Worm (Caenorhabditis elegans): ENCODE data around the gene miro-1.

miro-1 gene

DNA sequence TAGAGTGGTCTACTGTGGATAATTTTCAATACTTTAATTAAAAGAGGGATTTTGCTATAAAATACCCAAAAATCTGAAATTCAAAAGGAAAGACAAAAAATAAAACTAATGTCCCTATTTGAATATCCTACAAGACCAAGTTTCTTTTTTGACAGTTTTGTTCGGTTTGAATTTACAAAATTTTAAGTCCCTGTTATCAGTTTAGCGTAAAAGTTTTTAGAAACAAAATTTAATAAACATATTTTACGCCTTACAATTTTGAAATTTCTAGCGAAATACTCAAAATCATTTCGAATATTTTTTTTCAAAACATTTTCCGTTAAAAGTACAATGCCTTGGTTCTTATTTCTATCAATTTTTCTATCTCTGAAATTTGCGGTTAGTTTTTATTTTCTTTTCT, 23.1 kb downstream of the miro-1 start, which contains the start of gene spe-51:
Gene spe-51 (plus strand): TSS at position 301 of the 400 bp plus-strand sequence.
- TF ChIP-seq ztf-28 (GFP tag; IDR thresholded peaks at IDR 0.05) = no peak
- TF ChIP-seq fkh-3 (tag; optimal IDR thresholded peaks at IDR 0.05) = no peak
- TF ChIP-seq xnd-1 (tag; optimal IDR thresholded peaks at IDR 0.05) = no peak
- no peak for TF ChIP-seq lag-1 (GFP tag; IDR thresholded peaks at IDR 0.05)
- TF ChIP-seq egl-44 (GFP tag; IDR thresholded peaks at IDR 0.05) = no peak
- TF ChIP-seq Y79H2A.3 (GFP tag; conservative IDR thresholded peaks at IDR 0.05) = no peak
- no peak for TF ChIP-seq F10E7.11 (tag; optimal IDR thresholded peaks at IDR 0.05)
- no peak for TF ChIP-seq T26A5.8 (tag; optimal IDR thresholded peaks at IDR 0.05)
- TF ChIP-seq attf-5 (GFP tag; optimal IDR thresholded peaks at IDR 0.05) = no peak
- no peak for TF ChIP-seq snpc-1.1 (tag; optimal IDR thresholded peaks at IDR 0.05; ENCODE audit: insufficient read depth)
- TF ChIP-seq ztf-25 (GFP tag; IDR thresholded peaks at IDR 0.05) = no peak
- no peak for TF ChIP-seq Y67H2A.10 (GFP tag; conservative IDR thresholded peaks at IDR 0.05)
- TF ChIP-seq hsf-1 (GFP tag; IDR thresholded peaks at IDR 0.05) = no peak
- no peak for TF ChIP-seq pha-4 (tag; optimal IDR thresholded peaks at IDR 0.05)
- no peak for TF ChIP-seq hlh-12 (tag; optimal IDR thresholded peaks at IDR 0.05)

DNA sequence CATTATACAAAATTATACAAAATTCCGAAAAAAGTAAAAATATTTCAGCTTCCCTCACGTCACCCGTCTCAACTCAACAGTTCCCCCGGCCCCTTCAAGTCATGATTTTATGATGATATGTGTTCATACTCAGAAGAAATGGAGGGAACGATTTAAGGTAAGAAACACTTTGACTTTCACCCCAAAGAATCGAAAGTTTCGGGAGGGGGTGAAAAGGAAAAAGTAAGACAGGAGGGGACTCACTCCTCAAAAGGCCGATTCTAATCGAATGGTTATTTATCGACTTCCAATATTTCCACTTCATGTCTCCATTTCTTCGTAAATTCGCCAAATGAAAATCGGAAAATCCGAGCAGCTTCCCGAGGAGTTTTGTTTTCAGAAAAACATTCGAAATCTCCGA, 27.4 kb downstream of the miro-1 start, which contains the start of gene bus-4:
Gene bus-4 (plus strand): TSS at position 49 of the 400 bp plus-strand sequence.
- TF ChIP-seq gei-17 (GFP tag; optimal IDR thresholded peaks at IDR 0.05) = no peak
- TF ChIP-seq athp-1 (tag; optimal IDR thresholded peaks at IDR 0.05) = no peak
- no peak for TF ChIP-seq T07F8.4 (tag; optimal IDR thresholded peaks at IDR 0.05)
- no peak for TF ChIP-seq snpc-1.1 (tag; optimal IDR thresholded peaks at IDR 0.05; ENCODE audit: insufficient read depth)
- TF ChIP-seq B0261.1 (tag; optimal IDR thresholded peaks at IDR 0.05) = no peak
- no peak for TF ChIP-seq nhr-80 (tag; optimal IDR thresholded peaks at IDR 0.05)
- no peak for TF ChIP-seq hlh-12 (tag; optimal IDR thresholded peaks at IDR 0.05)
- no peak for TF ChIP-seq madf-8 (GFP tag; conservative IDR thresholded peaks at IDR 0.05)
- no peak for TF ChIP-seq mel-28 (tag; optimal IDR thresholded peaks at IDR 0.05; ENCODE audit: borderline replicate concordance)
- no peak for TF ChIP-seq ceh-79 (tag; optimal IDR thresholded peaks at IDR 0.05)
- no peak for TF ChIP-seq ceh-40 (GFP tag; IDR thresholded peaks at IDR 0.05)
- no peak for TF ChIP-seq nfya-1 (tag; optimal IDR thresholded peaks at IDR 0.05; ENCODE audit: borderline replicate concordance, insufficient read depth)
- no peak for TF ChIP-seq F55B11.4 (tag; optimal IDR thresholded peaks at IDR 0.05; ENCODE audit: borderline replicate concordance, insufficient read depth)
- TF ChIP-seq F49E8.2 (tag; optimal IDR thresholded peaks at IDR 0.05; ENCODE audit: insufficient read depth) = no peak
- TF ChIP-seq lsl-1 (GFP tag; optimal IDR thresholded peaks at IDR 0.05) = no peak
- no peak for TF ChIP-seq egl-44 (GFP tag; IDR thresholded peaks at IDR 0.05)
- TF ChIP-seq T26A5.8 (tag; optimal IDR thresholded peaks at IDR 0.05) = no peak

DNA sequence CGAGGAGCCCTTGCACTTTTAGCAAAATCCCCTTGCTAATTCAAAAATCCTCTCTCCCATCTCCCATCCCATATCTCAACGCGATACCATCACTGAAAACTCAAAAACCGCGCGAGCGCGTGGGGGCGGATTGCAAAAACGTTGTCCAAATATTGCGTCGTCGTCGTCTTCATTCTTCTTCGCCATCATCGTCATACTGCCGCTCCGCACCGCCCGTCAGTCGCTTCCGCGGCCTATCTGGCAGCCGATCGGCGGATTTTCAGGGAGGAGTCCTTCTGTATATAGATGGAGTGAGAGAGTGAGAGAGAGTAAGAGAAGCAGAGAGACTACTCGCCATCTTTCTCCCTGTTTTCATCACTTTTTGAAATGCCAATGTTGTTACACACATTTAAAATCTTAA, 28.7 kb downstream of the miro-1 start:
- TF ChIP-seq nhr-90 (tag; optimal IDR thresholded peaks at IDR 0.05) (no peak), sea-2 (GFP tag; IDR thresholded peaks at IDR 0.05) (no peak), zfh-2 (GFP tag; conservative IDR thresholded peaks at IDR 0.05) (peak; percentile 66), rec-8 (tag; optimal IDR thresholded peaks at IDR 0.05) (no peak), F55B11.4 (tag; optimal IDR thresholded peaks at IDR 0.05; ENCODE audit: borderline replicate concordance, insufficient read depth) (no peak)

DNA sequence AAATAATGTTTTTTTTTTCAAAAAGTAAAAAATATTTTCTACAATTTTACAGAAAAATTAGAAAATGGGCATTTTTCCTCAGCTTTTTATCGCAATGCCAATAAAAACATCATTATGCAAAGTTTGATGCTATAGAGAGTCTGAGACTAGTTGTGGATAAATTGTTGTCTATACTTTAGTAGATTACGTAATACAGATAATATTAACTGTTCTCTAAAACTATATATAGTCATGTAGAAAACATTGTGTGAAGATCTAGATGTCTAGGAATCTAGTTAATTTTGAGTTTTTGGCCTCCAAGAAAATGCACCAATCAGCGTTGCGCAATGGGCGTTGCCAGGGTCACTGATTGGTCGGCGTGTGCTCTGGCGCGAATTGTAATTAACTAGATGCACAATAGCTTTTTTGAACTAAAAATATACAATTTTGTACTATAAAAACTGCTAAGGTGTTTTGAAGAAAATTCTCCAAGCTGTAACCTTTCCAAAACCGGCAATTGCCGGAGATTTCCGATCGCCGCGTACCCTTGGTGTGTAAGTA, 29.2 kb downstream of the miro-1 start:
- TF ChIP-seq nhr-179 (tag; optimal IDR thresholded peaks at IDR 0.05) (no peak), ztf-18 (tag; optimal IDR thresholded peaks at IDR 0.05) (no peak), rpc-1 (optimal IDR thresholded peaks at IDR 0.05) (no peak), rpc-1 (tag; optimal IDR thresholded peaks at IDR 0.05) (no peak), madf-6 (GFP tag; IDR thresholded peaks at IDR 0.05) (no peak), akir-1 (GFP tag; optimal IDR thresholded peaks at IDR 0.05) (no peak), ztf-3 (GFP tag; optimal IDR thresholded peaks at IDR 0.05) (no peak), Y53F4B.3 (GFP tag; IDR thresholded peaks at IDR 0.05) (no peak), sptf-2 (GFP tag; optimal IDR thresholded peaks at IDR 0.05) (no peak), aptf-3 (GFP tag; IDR thresholded peaks at IDR 0.05) (no peak), repo-1 (tag; optimal IDR thresholded peaks at IDR 0.05) (no peak), mel-28 (tag; optimal IDR thresholded peaks at IDR 0.05; ENCODE audit: borderline replicate concordance) (no peak), mes-4 (tag; optimal IDR thresholded peaks at IDR 0.05) (no peak), Y67H2A.10 (GFP tag; conservative IDR thresholded peaks at IDR 0.05) (no peak), lir-1 (GFP tag; conservative IDR thresholded peaks at IDR 0.05) (no peak)

All from whole organism, young adult.